Fruit fly (Drosophila melanogaster) whole organism, prepupa: ENCODE results near the gene PIP82.

Source experiments
- Blimp-1 ChIP-seq: fragments of 200-800 bp; sonication (Bioruptor generic); optimal IDR thresholded peaks from 3 replicates; lab custom pipeline; 2017; ENCODE audit warnings: missing biosample characterization, missing genetic modification characterization, mild to moderate bottlenecking, moderate library complexity, missing genetic modification reagents
- CG10631 ChIP-seq: fragments of 200-800 bp; sonication (Bioruptor generic); optimal IDR thresholded peaks from 2 replicates; lab custom pipeline; 2016; ENCODE audit warnings: missing biosample characterization, missing genetic modification characterization
- CG10669 ChIP-seq: fragments of 200-800 bp; sonication (Bioruptor generic); optimal IDR thresholded peaks from 3 replicates; lab custom pipeline; 2018; ENCODE audit warnings: missing biosample characterization, mild to moderate bottlenecking, missing genetic modification characterization, moderate library complexity
- CG11294 ChIP-seq: fragments of 200-800 bp; sonication (Bioruptor generic); IDR thresholded peaks from 2 replicates; pipeline ENCODE4 v1.3.6; 2022; ENCODE audit warnings: missing biosample characterization, missing genetic modification characterization
- CG11762 ChIP-seq: fragments of 200-800 bp; sonication (Bioruptor generic); optimal IDR thresholded peaks from 3 replicates; lab custom pipeline; 2016; ENCODE audit warnings: missing biosample characterization, missing genetic modification characterization; ENCODE audit not compliant: insufficient read depth
- CG11902 ChIP-seq: fragments of 200-800 bp; sonication (Bioruptor generic); optimal IDR thresholded peaks from 3 replicates; lab custom pipeline; 2016; ENCODE audit warnings: missing biosample characterization, missing genetic modification characterization
- CG1621 ChIP-seq: fragments of 200-800 bp; sonication (Bioruptor generic); optimal IDR thresholded peaks from 3 replicates; lab custom pipeline; 2018; ENCODE audit warnings: missing biosample characterization, mild to moderate bottlenecking, missing genetic modification characterization
- CG16779 ChIP-seq: fragments of 200-800 bp; sonication (Bioruptor generic); optimal IDR thresholded peaks from 3 replicates; lab custom pipeline; 2017; ENCODE audit warnings: missing biosample characterization, mild to moderate bottlenecking, missing genetic modification characterization
- CG3032 ChIP-seq: fragments of 200-800 bp; optimal IDR thresholded peaks from 2 replicates; lab custom pipeline; 2019; ENCODE audit warnings: missing biosample characterization, mild to moderate bottlenecking, missing genetic modification characterization, moderate library complexity
- CG31627 ChIP-seq: fragments of 200-800 bp; sonication (Bioruptor generic); optimal IDR thresholded peaks from 3 replicates; lab custom pipeline; 2016; ENCODE audit warnings: missing biosample characterization, missing genetic modification characterization
- CG32006 ChIP-seq: fragments of 200-800 bp; sonication (Bioruptor generic); optimal IDR thresholded peaks from 3 replicates; lab custom pipeline; 2017; ENCODE audit warnings: missing biosample characterization, mild to moderate bottlenecking, missing genetic modification characterization
- CG34406 ChIP-seq: fragments of 200-800 bp; sonication (Bioruptor generic); optimal IDR thresholded peaks from 3 replicates; lab custom pipeline; 2016; ENCODE audit warnings: missing biosample characterization, missing genetic modification characterization
- CG3919 ChIP-seq: fragments of 200-800 bp; sonication (Bioruptor generic); optimal IDR thresholded peaks from 3 replicates; lab custom pipeline; 2016; ENCODE audit warnings: missing biosample characterization, missing genetic modification characterization
- CG4318 ChIP-seq: fragments of 200-800 bp; sonication (Bioruptor generic); optimal IDR thresholded peaks from 3 replicates; lab custom pipeline; 2017; ENCODE audit warnings: missing biosample characterization, mild to moderate bottlenecking, missing genetic modification characterization
- CG6792 ChIP-seq: fragments of 200-800 bp; sonication (Bioruptor generic); optimal IDR thresholded peaks from 3 replicates; lab custom pipeline; 2016; ENCODE audit warnings: missing biosample characterization, missing genetic modification characterization
- CG6808 ChIP-seq: fragments of 200-800 bp; sonication (Bioruptor generic); optimal IDR thresholded peaks from 3 replicates; lab custom pipeline; 2017; ENCODE audit warnings: missing biosample characterization, missing genetic modification characterization, mild to moderate bottlenecking, moderate library complexity, missing genetic modification reagents
- CG7368 ChIP-seq: fragments of 200-800 bp; sonication (Bioruptor generic); optimal IDR thresholded peaks from 3 replicates; lab custom pipeline; 2016; ENCODE audit warnings: missing biosample characterization, missing genetic modification characterization
- CG8119 ChIP-seq: fragments of 200-800 bp; sonication (Bioruptor generic); IDR thresholded peaks from 3 replicates; pipeline ENCODE4 v1.3.6; 2022; ENCODE audit warnings: missing biosample characterization, missing genetic modification characterization
- CG8319 ChIP-seq: fragments of 200-800 bp; sonication (Bioruptor generic); optimal IDR thresholded peaks from 3 replicates; lab custom pipeline; 2016; ENCODE audit warnings: missing biosample characterization, missing genetic modification characterization
- CG8632 ChIP-seq: fragments of 200-800 bp; sonication (Bioruptor generic); optimal IDR thresholded peaks from 3 replicates; lab custom pipeline; 2016; ENCODE audit warnings: missing biosample characterization, missing genetic modification characterization
- CG9139 ChIP-seq: fragments of 200-800 bp; sonication (Bioruptor generic); optimal IDR thresholded peaks from 3 replicates; lab custom pipeline; 2017; ENCODE audit warnings: missing biosample characterization, mild to moderate bottlenecking, missing genetic modification characterization
- Eip75B ChIP-seq: fragments of 200-800 bp; sonication (Bioruptor generic); optimal IDR thresholded peaks from 3 replicates; lab custom pipeline; 2016; ENCODE audit warnings: missing biosample characterization, missing genetic modification characterization
- Eip78C ChIP-seq: fragments of 200-800 bp; sonication (Bioruptor generic); peaks from one replicate; lab custom pipeline; 2016; ENCODE audit warnings: missing biosample characterization, missing genetic modification characterization
- Eip93F ChIP-seq: fragments of 200-800 bp; sonication (Bioruptor generic); optimal IDR thresholded peaks from 2 replicates; lab custom pipeline; 2016; ENCODE audit warnings: missing biosample characterization, mild to moderate bottlenecking, missing genetic modification characterization
- Ets21C ChIP-seq: fragments of 200-800 bp; sonication (Bioruptor generic); optimal IDR thresholded peaks from 3 replicates; lab custom pipeline; 2016; ENCODE audit warnings: missing biosample characterization, missing genetic modification characterization
- Ets96B ChIP-seq: fragments of 200-800 bp; optimal IDR thresholded peaks from 2 replicates; lab custom pipeline; 2019; ENCODE audit warnings: missing biosample characterization, mild to moderate bottlenecking, missing genetic modification characterization, moderate library complexity
- Gug ChIP-seq: fragments of 200-800 bp; sonication (Bioruptor generic); IDR thresholded peaks from 2 replicates; pipeline ENCODE4 v1.3.6; 2022; ENCODE audit warnings: missing biosample characterization, missing genetic modification characterization
- Hr38 ChIP-seq: sonication (Bioruptor generic); optimal IDR thresholded peaks from 2 replicates; lab custom pipeline; 2016; ENCODE audit warnings: missing biosample characterization, missing genetic modification characterization
- Hr4 ChIP-seq: fragments of 200-800 bp; sonication (Bioruptor generic); optimal IDR thresholded peaks from 3 replicates; lab custom pipeline; 2016; ENCODE audit warnings: missing biosample characterization, missing genetic modification characterization
- Lpt ChIP-seq: fragments of 200-800 bp; sonication (Bioruptor generic); optimal IDR thresholded peaks from 3 replicates; lab custom pipeline; 2016; ENCODE audit warnings: missing biosample characterization, missing genetic modification characterization
- OdsH ChIP-seq: fragments of 200-800 bp; sonication (Bioruptor generic); optimal IDR thresholded peaks from 3 replicates; lab custom pipeline; 2016; ENCODE audit warnings: missing biosample characterization, missing genetic modification characterization
- Smox ChIP-seq: fragments of 200-800 bp; sonication (Bioruptor generic); optimal IDR thresholded peaks from 3 replicates; lab custom pipeline; 2016; ENCODE audit warnings: missing biosample characterization, missing genetic modification characterization
- Sox102F ChIP-seq: fragments of 200-800 bp; sonication (Bioruptor generic); optimal IDR thresholded peaks from 2 replicates; lab custom pipeline; 2016; ENCODE audit warnings: missing biosample characterization, mild to moderate bottlenecking, missing genetic modification characterization
- achi ChIP-seq: fragments of 200-800 bp; sonication (Bioruptor generic); optimal IDR thresholded peaks from 3 replicates; lab custom pipeline; 2016; ENCODE audit warnings: missing biosample characterization, missing genetic modification characterization
- acj6 ChIP-seq: fragments of 200-800 bp; sonication (Bioruptor generic); optimal IDR thresholded peaks from 3 replicates; lab custom pipeline; 2016; ENCODE audit warnings: missing biosample characterization, missing genetic modification characterization
- cyc ChIP-seq: fragments of 200-800 bp; sonication (Bioruptor generic); optimal IDR thresholded peaks from 3 replicates; lab custom pipeline; 2016; ENCODE audit warnings: missing biosample characterization, missing genetic modification characterization
- dac ChIP-seq: fragments of 200-800 bp; sonication (Bioruptor generic); optimal IDR thresholded peaks from 2 replicates; lab custom pipeline; 2017; ENCODE audit warnings: missing biosample characterization, mild to moderate bottlenecking, missing genetic modification characterization
- eg ChIP-seq: fragments of 200-800 bp; sonication (Bioruptor generic); IDR thresholded peaks from 3 replicates; pipeline ENCODE4 v1.3.6; 2022; ENCODE audit warnings: missing biosample characterization, missing genetic modification characterization
- esn ChIP-seq: fragments of 200-800 bp; sonication (Bioruptor generic); optimal IDR thresholded peaks from 2 replicates; lab custom pipeline; 2016; ENCODE audit warnings: missing biosample characterization, mild to moderate bottlenecking, missing genetic modification characterization, moderate library complexity
- fd85E ChIP-seq: fragments of 200-800 bp; sonication (Bioruptor generic); optimal IDR thresholded peaks from 3 replicates; lab custom pipeline; 2016; ENCODE audit warnings: missing biosample characterization, missing genetic modification characterization
- fkh ChIP-seq: fragments of 200-800 bp; sonication (Bioruptor generic); optimal IDR thresholded peaks from 3 replicates; lab custom pipeline; 2017; ENCODE audit warnings: missing biosample characterization, mild to moderate bottlenecking, missing genetic modification characterization, moderate library complexity
- lz ChIP-seq: fragments of 200-800 bp; sonication (Bioruptor generic); optimal IDR thresholded peaks from 3 replicates; lab custom pipeline; 2016; ENCODE audit warnings: missing biosample characterization, missing genetic modification characterization
- net ChIP-seq: fragments of 200-800 bp; sonication (Bioruptor generic); optimal IDR thresholded peaks from 3 replicates; lab custom pipeline; 2016; ENCODE audit warnings: missing biosample characterization, missing genetic modification characterization
- pdm3 ChIP-seq: fragments of 200-800 bp; sonication (Bioruptor generic); optimal IDR thresholded peaks from 3 replicates; lab custom pipeline; 2016; ENCODE audit warnings: missing biosample characterization, missing genetic modification characterization
- salr ChIP-seq, 2 experiments: fragments of 200-800 bp; sonication (Bioruptor generic); optimal IDR thresholded peaks; 3 replicates each; lab custom pipeline; 2016 to 2018; ENCODE audit warnings: missing biosample characterization in 2 of 2, missing genetic modification characterization in 2 of 2, mild to moderate bottlenecking in 1 of 2
- spab ChIP-seq: fragments of 200-800 bp; sonication (Bioruptor generic); optimal IDR thresholded peaks from 2 replicates; lab custom pipeline; 2017; ENCODE audit warnings: missing biosample characterization, mild to moderate bottlenecking, missing genetic modification characterization, missing genetic modification reagents
- ss ChIP-seq, 2 experiments: fragments of 200-800 bp; sonication (Bioruptor generic); optimal IDR thresholded peaks; 2 replicates in 1 of 2; 3 replicates in 1 of 2; lab custom pipeline; 2017 to 2018; ENCODE audit warnings: mild to moderate bottlenecking in 2 of 2, missing biosample characterization in 2 of 2, missing genetic modification characterization in 2 of 2, moderate library complexity in 1 of 2
- svp ChIP-seq: fragments of 200-800 bp; sonication (Bioruptor generic); peaks from one replicate; lab custom pipeline; 2016; ENCODE audit warnings: missing biosample characterization, missing genetic modification characterization
- topi ChIP-seq: fragments of 200-800 bp; sonication (Bioruptor generic); optimal IDR thresholded peaks from 3 replicates; lab custom pipeline; 2016; ENCODE audit warnings: missing biosample characterization, missing genetic modification characterization

PIP82 gene

DNA sequence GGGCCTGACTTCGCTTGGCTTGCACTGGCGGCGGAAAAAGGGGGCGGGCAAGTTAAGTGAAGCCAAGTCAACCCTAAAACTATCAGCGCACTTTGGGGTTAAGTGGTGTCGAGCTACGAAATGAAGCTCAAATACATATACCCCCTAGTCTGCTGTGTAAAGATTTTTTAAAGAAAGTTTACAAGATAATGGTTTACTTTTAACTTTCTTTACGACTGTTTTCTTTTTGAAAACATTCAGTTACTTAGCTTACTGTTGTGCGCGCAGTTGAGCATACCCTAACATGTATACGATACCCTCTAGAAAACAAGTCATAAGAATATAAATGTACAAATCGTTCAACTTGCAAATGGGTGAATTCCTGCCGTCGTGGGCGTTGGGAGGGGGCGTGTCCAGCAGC is 13.2 kb upstream of the PIP82 start:
- TF ChIP-seq Eip78C (GFP tag; lab: Kevin White, UChicago) = peak; percentile 51
- no peak for TF ChIP-seq achi
- TF ChIP-seq eg = no peak
- TF ChIP-seq fd85E (GFP tag; lab: Kevin White, UChicago) = no peak
- no peak for TF ChIP-seq CG11902 (GFP tag; lab: Kevin White, UChicago)
- peak; percentile 4 for TF ChIP-seq Ets96B (tag; lab: Kevin White, UChicago)
- TF ChIP-seq dac (GFP tag; lab: Kevin White, UChicago) = no peak
- peak; percentile 9 for TF ChIP-seq svp (GFP tag; lab: Kevin White, UChicago)
- 0 out of 3 replicates have a peak, but pooled peaks have one; percentile 18 for TF ChIP-seq CG8119
- no peak for TF ChIP-seq ss (GFP tag; optimal IDR thresholded peaks at IDR 0.05; lab: Kevin White, UChicago)
- no peak for TF ChIP-seq CG11762 (GFP tag; lab: Kevin White, UChicago)
- peak; percentile 10 for TF ChIP-seq pdm3 (GFP tag; lab: Kevin White, UChicago)
- TF ChIP-seq Lpt (GFP tag; lab: Kevin White, UChicago) = no peak
- TF ChIP-seq OdsH = peak; percentile 8
- no peak for TF ChIP-seq Hr38 (GFP tag; lab: Kevin White, UChicago)
- TF ChIP-seq CG3032 (tag; lab: Kevin White, UChicago) = no peak
- peak; percentile 16 for TF ChIP-seq acj6 (GFP tag; lab: Kevin White, UChicago)
- TF ChIP-seq CG8632 = no peak
- no peak for TF ChIP-seq CG10669 (GFP tag; lab: Kevin White, UChicago)

DNA sequence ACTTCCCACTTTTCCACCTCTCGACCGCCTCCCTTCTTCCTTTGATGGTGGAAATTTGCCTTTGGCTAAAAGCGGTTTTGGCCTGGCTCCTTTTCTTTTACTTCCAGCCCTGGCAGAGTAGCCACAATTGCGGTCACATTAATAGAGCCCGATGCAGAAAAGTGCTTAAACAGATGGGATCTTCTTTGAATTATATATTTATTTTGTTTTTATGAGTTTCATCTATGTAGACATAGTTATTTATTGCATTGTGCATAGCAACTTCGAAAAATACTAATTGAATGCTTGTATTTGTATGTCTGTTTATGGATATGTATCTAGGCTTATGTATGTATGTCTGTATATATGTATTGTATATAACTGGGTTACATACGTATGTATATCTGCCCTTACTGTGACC is 12.5 kb upstream of the PIP82 start:
- TF ChIP-seq CG1621 (peak; percentile 30), CG9139 (GFP tag; lab: Kevin White, UChicago) (peak; percentile 2), CG6792 (GFP tag; lab: Kevin White, UChicago) (peak; percentile 29), fd85E (GFP tag; lab: Kevin White, UChicago) (no peak), CG4318 (GFP tag; lab: Kevin White, UChicago) (no peak), spab (GFP tag; lab: Kevin White, UChicago) (peak; percentile 30), ss (GFP tag; optimal IDR thresholded peaks at IDR 0.05; lab: Kevin White, UChicago) (peak; percentile 1 to 62), salr (GFP tag; optimal IDR thresholded peaks at IDR 0.05; lab: Kevin White, UChicago) (no peak), Ets96B (tag; lab: Kevin White, UChicago) (peak; percentile 71), CG31627 (peak; percentile 8), dac (GFP tag; lab: Kevin White, UChicago) (no peak), CG7368 (GFP tag; lab: Kevin White, UChicago) (no peak), topi (GFP tag; lab: Kevin White, UChicago) (peak; percentile 45), CG3919 (GFP tag; lab: Kevin White, UChicago) (peak; percentile 42), CG10669 (GFP tag; lab: Kevin White, UChicago) (peak; percentile 54), CG32006 (GFP tag; lab: Kevin White, UChicago) (peak; percentile 48), CG8319 (GFP tag; lab: Kevin White, UChicago) (no peak), Eip75B (GFP tag; lab: Kevin White, UChicago) (peak; percentile 35), CG6808 (GFP tag; lab: Kevin White, UChicago) (peak; percentile 48), pdm3 (GFP tag; lab: Kevin White, UChicago) (peak; percentile 43), Eip93F (no peak), OdsH (peak; percentile 8), acj6 (GFP tag; lab: Kevin White, UChicago) (peak; percentile 50), esn (GFP tag; lab: Kevin White, UChicago) (peak; percentile 34), CG11762 (GFP tag; lab: Kevin White, UChicago) (no peak), svp (GFP tag; lab: Kevin White, UChicago) (peak; percentile 61), CG11294 (no peak), Blimp-1 (GFP tag; lab: Kevin White, UChicago) (no peak), Eip78C (GFP tag; lab: Kevin White, UChicago) (peak; percentile 67), Ets21C (GFP tag; lab: Kevin White, UChicago) (no peak), net (peak; percentile 24), CG10631 (GFP tag; lab: Kevin White, UChicago) (peak; percentile 48), Sox102F (GFP tag; lab: Kevin White, UChicago) (peak; percentile 9), Gug (GFP tag; lab: Robert Waterston, UW) (no peak), CG34406 (GFP tag; lab: Kevin White, UChicago) (peak; percentile 27), CG16779 (no peak), achi (peak; percentile 34), fkh (no peak), Smox (peak; percentile 36), cyc (GFP tag; lab: Kevin White, UChicago) (peak; percentile 24), lz (GFP tag; lab: Kevin White, UChicago) (peak; percentile 29), Hr4 (GFP tag; lab: Kevin White, UChicago) (peak; percentile 19), Lpt (GFP tag; lab: Kevin White, UChicago) (no peak)
